Worm (Caenorhabditis elegans) whole organism, early embryonic: ENCODE results near the gene T25B6.4.

ENCODE experiments used
- B0310.2 ChIP-seq: sonication (generic microtip); optimal IDR thresholded peaks from 2 replicates; lab custom pipeline; 2016; ENCODE audit warnings: mild to moderate bottlenecking, missing genetic modification characterization, missing compliant biosample characterization
- aly-1 ChIP-seq: sonication (generic microtip); optimal IDR thresholded peaks from 2 replicates; lab custom pipeline; 2016; ENCODE audit warnings: missing genetic modification characterization, missing compliant biosample characterization
- ama-1 ChIP-seq: fragments of 150-350 bp; optimal IDR thresholded peaks from 2 replicates; lab custom pipeline; 2014
- flt-1 ChIP-seq: fragments of 200-800 bp; sonication (Bioruptor generic); IDR thresholded peaks from 2 replicates; pipeline ENCODE4 v1.3.6; 2022; ENCODE audit warnings: missing genetic modification characterization, missing compliant biosample characterization
- hmbx-1 ChIP-seq: sonication (generic microtip); optimal IDR thresholded peaks from 2 replicates; lab custom pipeline; 2016; ENCODE audit warnings: mild to moderate bottlenecking, missing genetic modification characterization, missing compliant biosample characterization
- hmg-4 ChIP-seq: fragments of 200-800 bp; sonication (Bioruptor generic); optimal IDR thresholded peaks from 2 replicates; lab custom pipeline; 2018; ENCODE audit warnings: mild to moderate bottlenecking, missing genetic modification characterization, missing compliant biosample characterization
- hnd-1 ChIP-seq: sonication (generic microtip); optimal IDR thresholded peaks from 2 replicates; lab custom pipeline; 2016; ENCODE audit warnings: missing genetic modification characterization, missing compliant biosample characterization
- pes-1 ChIP-seq: fragments of 200-800 bp; sonication (Bioruptor generic); IDR thresholded peaks from 2 replicates; pipeline ENCODE4 v1.3.6; 2022; ENCODE audit warnings: missing genetic modification reagents, missing genetic modification characterization, missing compliant biosample characterization
- scrt-1 ChIP-seq: fragments of 200-800 bp; sonication (Bioruptor generic); IDR thresholded peaks from 2 replicates; pipeline ENCODE4 v1.3.6; 2022; ENCODE audit warnings: missing genetic modification characterization, missing compliant biosample characterization
- tbx-37 ChIP-seq: fragments of 200-800 bp; sonication (Bioruptor generic); conservative IDR thresholded peaks from 2 replicates; pipeline ENCODE4 v1.3.6; 2022; ENCODE audit warnings: missing genetic modification reagents, missing genetic modification characterization, missing compliant biosample characterization
- tra-4 ChIP-seq: sonication (generic microtip); optimal IDR thresholded peaks from 2 replicates; lab custom pipeline; 2017; ENCODE audit warnings: missing genetic modification characterization, missing compliant biosample characterization

ce11 chrX:8998809-8999208 lies 16.7 kb upstream of the T25B6.4 start, which contains the start of gene C24A3.1:
- TF ChIP-seq hmg-4 (GFP tag; lab: Kevin White, UChicago), result no peak
- no peak for TF ChIP-seq ama-1 (lab: Kevin White, UChicago)
- TF ChIP-seq hmbx-1 (tag; lab: Kevin White, UChicago), result no peak
- TF ChIP-seq B0310.2 (tag; lab: Kevin White, UChicago), result no peak
- no peak for TF ChIP-seq hnd-1
- TF ChIP-seq tra-4, result no peak
- TF ChIP-seq flt-1 (GFP tag; lab: Robert Waterston, UW), result no peak
- TF ChIP-seq aly-1 (tag; lab: Kevin White, UChicago), result no peak
- TF ChIP-seq pes-1 (GFP tag; lab: Robert Waterston, UW), result no peak
- TF ChIP-seq scrt-1, result no peak
- TF ChIP-seq tbx-37 (GFP tag; lab: Robert Waterston, UW), result no peak
